Worm (Caenorhabditis elegans) whole organism, L4 larva: ENCODE data around the gene mboa-6.

Experiments
- F49E8.2 ChIP-seq: sonication (generic microtip); optimal IDR thresholded peaks from 2 replicates; lab custom pipeline; 2016; ENCODE audit warnings: missing compliant biosample characterization, mild to moderate bottlenecking, missing genetic modification characterization, borderline replicate concordance
- mep-1 ChIP-seq: fragments of 150-350 bp; sonication (generic microtip); optimal IDR thresholded peaks from 3 replicates; lab custom pipeline; 2014; ENCODE audit warnings: missing biosample characterization, missing genetic modification characterization
- nhr-11 ChIP-seq: fragments of 150-350 bp; optimal IDR thresholded peaks from 2 replicates; lab custom pipeline; 2014; ENCODE audit warnings: missing biosample characterization, missing genetic modification characterization

- TF ChIP-seq nhr-11 (tag; lab: Kevin White, UChicago) = no peak
- no peak for TF ChIP-seq F49E8.2 (tag; lab: Kevin White, UChicago)
- TF ChIP-seq mep-1 (tag; lab: Kevin White, UChicago) = no peak
Observed at ce11 chrIII:1970433-1970832, 8.7 kb upstream of the mboa-6 start, which contains the start of gene R155.5.
